Worm (Caenorhabditis elegans): ENCODE results near the gene F44E2.7.
A peak's percentile ranks its signal among the peaks of the same experiment; 100 is the strongest.

F44E2.7 gene

DNA sequence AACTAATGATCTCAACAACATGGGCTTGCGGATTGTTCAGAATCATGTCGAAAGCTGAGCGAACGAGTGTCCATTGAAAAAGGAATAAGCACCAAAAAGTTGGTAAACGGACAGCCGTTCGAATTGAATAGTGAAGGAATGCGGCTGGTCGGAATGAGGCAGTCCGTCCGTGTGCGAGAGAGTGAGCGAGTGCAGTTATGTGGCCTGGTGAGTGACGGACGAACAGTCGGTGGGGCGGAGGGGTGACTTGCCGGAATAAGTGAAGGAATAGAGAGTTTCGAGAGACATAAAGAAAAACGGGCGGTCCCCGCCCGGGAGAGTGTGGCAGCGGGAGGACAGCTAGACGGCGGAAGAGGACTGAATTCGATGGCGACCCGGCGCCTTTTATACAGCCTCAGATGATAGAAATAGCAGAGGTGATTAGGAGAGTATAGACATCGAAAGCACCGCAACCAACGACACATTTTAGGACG, 17.1 kb upstream of the F44E2.7 start (continued):
- TF ChIP-seq Y48G9A.11 (GFP tag; IDR thresholded peaks at IDR 0.05) (peak; percentile 48; the same call in 1 of the 2 replicates), nhr-6 (tag; optimal IDR thresholded peaks at IDR 0.05) (peak; percentile 63), mdl-1 (tag; optimal IDR thresholded peaks at IDR 0.05) (peak; percentile 39 to 51), lim-7 (GFP tag; IDR thresholded peaks at IDR 0.05) (no peak), R02D3.7 (tag; optimal IDR thresholded peaks at IDR 0.05) (no peak), mdt-29 (GFP tag; IDR thresholded peaks at IDR 0.05) (no peak; the same call in 1 of the 2 replicates), F44E2.7 (GFP tag; IDR thresholded peaks at IDR 0.05) (0 out of 2 replicates have a peak, but pooled peaks have one; percentile 45), ceh-32 (tag; optimal IDR thresholded peaks at IDR 0.05; ENCODE audit: poor library complexity) (no peak), lin-1 (GFP tag; IDR thresholded peaks at IDR 0.05) (peak; percentile 95), F26F4.8 (GFP tag; conservative IDR thresholded peaks at IDR 0.05) (0 out of 2 replicates have a peak, but pooled peaks have one; percentile 36), ceh-82 (tag; optimal IDR thresholded peaks at IDR 0.05) (no peak), lin-15B (tag; optimal IDR thresholded peaks at IDR 0.05) (no peak), snpc-1.2 (GFP tag; IDR thresholded peaks at IDR 0.05) (peak; percentile 65), nhr-42 (GFP tag; IDR thresholded peaks at IDR 0.05) (peak; percentile 81), nhr-48 (tag; optimal IDR thresholded peaks at IDR 0.05) (peak; percentile 80), duxl-1 (tag; optimal IDR thresholded peaks at IDR 0.05; ENCODE audit: poor library complexity) (no peak), ctbp-1 (GFP tag; IDR thresholded peaks at IDR 0.05) (peak; percentile 22; the same call in 1 of the 2 replicates), skn-1 (tag; optimal IDR thresholded peaks at IDR 0.05) (no peak), jun-1 (tag; optimal IDR thresholded peaks at IDR 0.05) (peak; percentile 9), unc-62 (GFP tag; optimal IDR thresholded peaks at IDR 0.05 in 1 of 2) (peak in 1 of 2 experiments; percentile 97), unc-62 (tag; optimal IDR thresholded peaks at IDR 0.05) (no peak), ces-1 (GFP tag; optimal IDR thresholded peaks at IDR 0.05) (no peak), fkh-10 (GFP tag; optimal IDR thresholded peaks at IDR 0.05) (no peak), lin-13 (GFP tag; optimal IDR thresholded peaks at IDR 0.05) (peak; percentile 75), T26A8.4 (GFP tag; IDR thresholded peaks at IDR 0.05) (peak; percentile 90), Y105C5A.15 (GFP tag; IDR thresholded peaks at IDR 0.05) (0 out of 2 replicates have a peak, but pooled peaks have one; percentile 17), Y5F2A.4 (GFP tag; optimal IDR thresholded peaks at IDR 0.05) (no peak), nhr-76 (tag; optimal IDR thresholded peaks at IDR 0.05) (no peak), spr-3 (GFP tag; optimal IDR thresholded peaks at IDR 0.05) (peak; percentile 4), Y75B8A.6 (GFP tag; IDR thresholded peaks at IDR 0.05) (no peak), hif-1 (tag; optimal IDR thresholded peaks at IDR 0.05) (peak; percentile 3 to 64), zfp-2 (tag; optimal IDR thresholded peaks at IDR 0.05) (no peak), ceh-62 (tag; optimal IDR thresholded peaks at IDR 0.05) (no peak), mep-1 (tag; optimal IDR thresholded peaks at IDR 0.05) (peak; percentile 83), unc-39 (tag; optimal IDR thresholded peaks at IDR 0.05) (no peak), ztf-11 (tag; optimal IDR thresholded peaks at IDR 0.05) (no peak), nhr-10 (tag; optimal IDR thresholded peaks at IDR 0.05) (peak; percentile 52), gei-8 (GFP tag; optimal IDR thresholded peaks at IDR 0.05) (peak; percentile 82), daf-16 (GFP tag; optimal IDR thresholded peaks at IDR 0.05) (peak; percentile 40 to 81), daf-16 (tag; optimal IDR thresholded peaks at IDR 0.05) (peak; percentile 34), lin-38 (GFP tag; IDR thresholded peaks at IDR 0.05) (peak; percentile 74), php-3 (GFP tag; IDR thresholded peaks at IDR 0.05) (peak; percentile 68), ZK337.2 (GFP tag; IDR thresholded peaks at IDR 0.05) (no peak), F37D6.2 (tag; optimal IDR thresholded peaks at IDR 0.05) (no peak), vab-7 (GFP tag; IDR thresholded peaks at IDR 0.05) (peak; percentile 64), ceh-28 (tag; optimal IDR thresholded peaks at IDR 0.05) (no peak), ztf-7 (tag; optimal IDR thresholded peaks at IDR 0.05) (no peak), ama-1 (optimal IDR thresholded peaks at IDR 0.05) (peak; percentile 95), fos-1 (tag; optimal IDR thresholded peaks at IDR 0.05) (no peak), lin-29 (GFP tag; IDR thresholded peaks at IDR 0.05) (0 out of 2 replicates have a peak, but pooled peaks have one; percentile 51), nhr-237 (tag; optimal IDR thresholded peaks at IDR 0.05) (no peak), nhr-41 (GFP tag; IDR thresholded peaks at IDR 0.05) (peak; percentile 51; the same call in 1 of the 2 replicates)

All from whole organism, L4 larva.